Worm (Caenorhabditis elegans): ENCODE results near the gene C01G6.3.

- no peak for TF ChIP-seq dve-1 (tag; optimal IDR thresholded peaks at IDR 0.05; ENCODE audit: insufficient read depth)
- no peak for TF ChIP-seq lin-15B (tag; optimal IDR thresholded peaks at IDR 0.05)
- TF ChIP-seq lsy-2 (tag; optimal IDR thresholded peaks at IDR 0.05), result no peak
- no peak for TF ChIP-seq tra-1 (GFP tag; IDR thresholded peaks at IDR 0.05)
- TF ChIP-seq nhr-237 (tag; optimal IDR thresholded peaks at IDR 0.05), result no peak
- no peak for TF ChIP-seq lir-3 (tag; optimal IDR thresholded peaks at IDR 0.05)
These were observed 705 bp upstream of the C01G6.3 start for ce11 chrII:9268983-9269382.
